Worm (Caenorhabditis elegans) whole organism, L2 larva: ENCODE results near the gene ttr-44.

Experiments
- blmp-1 ChIP-seq: sonication (generic microtip); optimal IDR thresholded peaks from 2 replicates; lab custom pipeline; 2017; ENCODE audit warnings: missing genetic modification characterization, mild to moderate bottlenecking, missing compliant biosample characterization, antibody characterized with exemption, moderate library complexity; ENCODE audit not compliant: insufficient read depth
- ceh-82 ChIP-seq: fragments of 150-350 bp; optimal IDR thresholded peaks from 2 replicates; lab custom pipeline; 2014; ENCODE audit warnings: missing biosample characterization, missing genetic modification characterization
- elt-3 ChIP-seq: sonication (generic microtip); optimal IDR thresholded peaks from 2 replicates; lab custom pipeline; 2017; ENCODE audit warnings: missing biosample characterization, missing genetic modification characterization
- lsy-2 ChIP-seq, 2 experiments: fragments of 150-350 bp in 1 of 2; sonication (generic microtip) in 1 of 2; optimal IDR thresholded peaks; 2 replicates each; lab custom pipeline; 2014 to 2017; ENCODE audit warnings: missing biosample characterization in 2 of 2, missing genetic modification characterization in 2 of 2
- mab-5 ChIP-seq: fragments of 150-350 bp; optimal IDR thresholded peaks from 2 replicates; lab custom pipeline; 2014; ENCODE audit warnings: missing biosample characterization, missing genetic modification characterization
- nhr-12 ChIP-seq: fragments of 150-350 bp; optimal IDR thresholded peaks from 2 replicates; lab custom pipeline; 2014; ENCODE audit warnings: missing biosample characterization, missing genetic modification characterization
- nhr-21 ChIP-seq: fragments of 150-350 bp; optimal IDR thresholded peaks from 2 replicates; lab custom pipeline; 2014; ENCODE audit warnings: missing biosample characterization, missing genetic modification characterization
- nhr-25 ChIP-seq: fragments of 150-350 bp; sonication (generic microtip); optimal IDR thresholded peaks from 3 replicates; lab custom pipeline; 2014; ENCODE audit warnings: missing biosample characterization, missing genetic modification characterization
- skn-1 ChIP-seq: sonication (generic microtip); optimal IDR thresholded peaks from 2 replicates; lab custom pipeline; 2017; ENCODE audit warnings: missing biosample characterization, missing genetic modification characterization

DNA sequence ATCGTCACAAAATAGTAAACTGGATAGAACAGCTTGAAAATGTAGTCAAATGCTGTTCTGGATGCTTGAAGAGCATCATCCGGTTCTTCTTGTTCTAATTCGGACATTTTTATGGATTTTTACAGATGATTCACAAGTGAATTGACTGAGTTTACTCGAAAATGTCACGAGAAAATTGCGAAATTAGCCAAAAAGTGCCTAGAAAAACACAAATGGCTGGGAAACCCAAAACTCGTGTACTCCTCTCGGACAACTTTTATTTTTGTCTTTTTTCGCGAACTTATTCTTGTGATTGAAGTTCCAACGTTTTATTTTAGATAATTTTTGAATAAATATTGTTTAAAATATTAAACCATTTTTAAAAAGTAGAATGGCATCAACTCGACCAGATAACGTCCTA, 21.1 kb upstream of the ttr-44 start, which contains the start of the genes C56A3.4 and C56A3.5:
- no peak for TF ChIP-seq nhr-25
- TF ChIP-seq mab-5 = no peak
- TF ChIP-seq skn-1 (tag; lab: Kevin White, UChicago) = peak; percentile 7
- TF ChIP-seq nhr-21 (tag; lab: Kevin White, UChicago) = no peak
- no peak for TF ChIP-seq ceh-82 (tag; lab: Kevin White, UChicago)
- no peak for TF ChIP-seq nhr-12 (tag; lab: Kevin White, UChicago)
- TF ChIP-seq blmp-1 = no peak
- no peak for TF ChIP-seq elt-3
- TF ChIP-seq lsy-2 (tag; optimal IDR thresholded peaks at IDR 0.05; lab: Kevin White, UChicago) = peak; percentile 43 to 67
